Worm (Caenorhabditis elegans) whole organism, L4/young adult: Measurements from ENCODE around the gene drr-1.

Experiments
- W03F9.2 ChIP-seq: fragments of 150-350 bp; optimal IDR thresholded peaks from 2 replicates; lab custom pipeline; 2014; ENCODE audit warnings: missing biosample characterization, missing genetic modification characterization
- dao-5 ChIP-seq: sonication (generic microtip); optimal IDR thresholded peaks from 2 replicates; lab custom pipeline; 2016; ENCODE audit warnings: missing genotype, missing genetic modification characterization, moderate library complexity, missing compliant biosample characterization
- him-1 ChIP-seq: sonication (generic microtip); optimal IDR thresholded peaks from 2 replicates; lab custom pipeline; 2016; ENCODE audit warnings: missing genotype, missing genetic modification reagents, missing genetic modification characterization, missing compliant biosample characterization

ce11 chrII:13503653-13504052, 8.0 kb upstream of the drr-1 start, which contains the start of gene F54F11.1:
- TF ChIP-seq dao-5 (tag; lab: Kevin White, UChicago) (no peak), W03F9.2 (tag; lab: Kevin White, UChicago) (no peak), him-1 (no peak)
